Worm (Caenorhabditis elegans): ENCODE measurements around the gene F41G4.7.
A peak's percentile ranks its signal among the peaks of the same experiment; 100 is the strongest.

F41G4.7 gene

ce11 chrX:16799065-16799663, 37.0 kb downstream of the F41G4.7 start:
- TF ChIP-seq ceh-8 (GFP tag; optimal IDR thresholded peaks at IDR 0.05) (peak; percentile 3), zag-1 (tag; optimal IDR thresholded peaks at IDR 0.05) (no peak), fos-1 (tag; optimal IDR thresholded peaks at IDR 0.05) (no peak), fkh-10 (GFP tag; optimal IDR thresholded peaks at IDR 0.05) (peak; percentile 40), ceh-82 (tag; optimal IDR thresholded peaks at IDR 0.05) (peak; percentile 7 to 59 (median 52)), snpc-4 (tag; optimal IDR thresholded peaks at IDR 0.05) (no peak), ces-1 (GFP tag; optimal IDR thresholded peaks at IDR 0.05) (no peak), lin-39 (tag; optimal IDR thresholded peaks at IDR 0.05) (no peak), ztf-4 (tag; optimal IDR thresholded peaks at IDR 0.05) (peak; percentile 35), mep-1 (tag; optimal IDR thresholded peaks at IDR 0.05) (peak; percentile 91), sup-37 (GFP tag; optimal IDR thresholded peaks at IDR 0.05) (no peak), lin-14 (GFP tag; optimal IDR thresholded peaks at IDR 0.05) (peak; percentile 93), hpl-2 (GFP tag; optimal IDR thresholded peaks at IDR 0.05) (no peak), isw-1 (GFP tag; IDR thresholded peaks at IDR 0.05) (no peak), nhr-84 (tag; optimal IDR thresholded peaks at IDR 0.05) (no peak), sox-4 (tag; optimal IDR thresholded peaks at IDR 0.05) (no peak), C16A3.4 (tag; optimal IDR thresholded peaks at IDR 0.05) (peak; percentile 4), fkh-8 (tag; optimal IDR thresholded peaks at IDR 0.05) (peak; percentile 12), pqm-1 (tag; optimal IDR thresholded peaks at IDR 0.05) (no peak), nhr-77 (tag; optimal IDR thresholded peaks at IDR 0.05) (no peak), unc-98 (GFP tag; IDR thresholded peaks at IDR 0.05) (no peak), lsy-2 (tag; optimal IDR thresholded peaks at IDR 0.05) (peak; percentile 37 to 57), dsc-1 (tag; optimal IDR thresholded peaks at IDR 0.05) (peak; percentile 31), xbp-1 (tag; optimal IDR thresholded peaks at IDR 0.05) (peak; percentile 3), hlh-4 (tag; optimal IDR thresholded peaks at IDR 0.05) (no peak), snu-23 (GFP tag; optimal IDR thresholded peaks at IDR 0.05) (peak; percentile 78), elt-2 (tag; optimal IDR thresholded peaks at IDR 0.05) (no peak), ztf-11 (tag; optimal IDR thresholded peaks at IDR 0.05) (no peak), egl-13 (tag; optimal IDR thresholded peaks at IDR 0.05) (no peak), lin-13 (GFP tag; optimal IDR thresholded peaks at IDR 0.05) (no peak), fkh-4 (tag; optimal IDR thresholded peaks at IDR 0.05; ENCODE audit: borderline replicate concordance) (no peak), aly-2 (tag; optimal IDR thresholded peaks at IDR 0.05) (no peak), lin-15B (tag; optimal IDR thresholded peaks at IDR 0.05) (no peak), tlp-1 (tag; optimal IDR thresholded peaks at IDR 0.05) (no peak), unc-86 (tag; optimal IDR thresholded peaks at IDR 0.05) (peak; percentile 10), ceh-88 (GFP tag; IDR thresholded peaks at IDR 0.05) (no peak), F16B12.6 (tag; optimal IDR thresholded peaks at IDR 0.05) (no peak), pag-3 (tag; optimal IDR thresholded peaks at IDR 0.05; ENCODE audit: borderline replicate concordance, insufficient read depth) (no peak), nhr-90 (tag; optimal IDR thresholded peaks at IDR 0.05; ENCODE audit: poor library complexity) (peak; percentile 45), efl-3 (GFP tag; optimal IDR thresholded peaks at IDR 0.05) (no peak), efl-1 (optimal IDR thresholded peaks at IDR 0.05) (peak; percentile 25 to 49), efl-1 (GFP tag; optimal IDR thresholded peaks at IDR 0.05 in 1 of 2) (no peak), unc-30 (tag; optimal IDR thresholded peaks at IDR 0.05) (no peak), vab-15 (tag; optimal IDR thresholded peaks at IDR 0.05) (no peak), lir-3 (tag; optimal IDR thresholded peaks at IDR 0.05; ENCODE audit: poor library complexity) (no peak), sptf-1 (tag; optimal IDR thresholded peaks at IDR 0.05) (no peak), nhr-11 (tag; optimal IDR thresholded peaks at IDR 0.05) (no peak), C34B4.2 (tag; optimal IDR thresholded peaks at IDR 0.05) (no peak), tbx-2 (tag; optimal IDR thresholded peaks at IDR 0.05) (peak; percentile 64), C04F5.9 (tag; optimal IDR thresholded peaks at IDR 0.05) (peak; percentile 29), skn-1 (tag; optimal IDR thresholded peaks at IDR 0.05) (peak; percentile 51), nhr-85 (tag) (peak; percentile 62), irx-1 (tag; optimal IDR thresholded peaks at IDR 0.05) (peak; percentile 21), zip-4 (GFP tag; optimal IDR thresholded peaks at IDR 0.05) (peak; percentile 10)
